Fruit fly (Drosophila melanogaster): ENCODE data around the gene CG31698.
A peak's percentile ranks its signal among the peaks of the same experiment; 100 is the strongest.

The CG31698 gene

DNA sequence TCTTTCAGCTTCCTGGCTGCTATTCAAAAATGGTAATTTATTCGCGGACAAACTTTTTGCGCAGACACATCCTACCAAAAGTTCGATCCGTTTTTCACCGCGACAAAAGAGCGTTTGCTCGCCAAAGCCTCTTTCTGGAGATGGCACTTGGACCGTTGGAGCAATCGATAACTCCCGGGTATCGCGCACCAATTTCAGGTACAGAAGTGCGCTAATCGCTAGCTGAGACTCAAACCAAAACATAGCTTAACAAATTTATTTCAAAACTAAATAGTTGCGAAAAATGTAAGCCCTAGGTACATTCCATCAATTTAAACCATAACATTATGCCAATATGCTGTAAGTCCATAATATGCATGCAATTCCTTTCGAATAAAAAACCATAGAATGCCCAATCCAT lies 28.9 kb downstream of the CG31698 start, which contains the start of gene toc (continued):
- peak; percentile 21 for TF ChIP-seq CG12391 (tag; optimal IDR thresholded peaks at IDR 0.05)
- TF ChIP-seq caup (GFP tag; optimal IDR thresholded peaks at IDR 0.05; ENCODE audit: severe bottlenecking): no peak
- TF ChIP-seq cwo (GFP tag; optimal IDR thresholded peaks at IDR 0.05): no peak
- TF ChIP-seq otp (GFP tag; IDR thresholded peaks at IDR 0.05): no peak

DNA sequence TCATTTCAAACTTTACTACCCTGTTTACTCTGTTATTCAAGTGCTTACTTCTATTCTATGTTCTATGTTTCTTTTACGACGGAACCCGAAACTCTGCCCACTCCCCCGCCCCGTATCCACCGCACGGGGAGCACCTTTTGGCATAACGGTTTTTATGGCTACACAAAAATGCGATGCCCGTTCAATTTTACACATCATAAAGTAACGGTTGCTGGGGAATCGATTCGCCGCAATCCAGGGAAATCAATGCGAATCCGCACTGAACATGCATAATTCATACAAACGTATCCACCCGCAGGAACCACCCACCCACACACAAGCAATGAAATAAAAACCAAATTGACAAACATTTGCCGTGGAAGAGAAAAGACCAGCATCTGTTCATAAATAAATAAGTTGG lies 29.7 kb downstream of the CG31698 start:
- TF ChIP-seq crol (GFP tag; IDR thresholded peaks at IDR 0.05): peak; percentile 6; the same call in 1 of the 2 replicates
- TF ChIP-seq CG7928 (GFP tag; optimal IDR thresholded peaks at IDR 0.05): no peak
- no peak for TF ChIP-seq Nf-YB (GFP tag; optimal IDR thresholded peaks at IDR 0.05)
- no peak for TF ChIP-seq peb (GFP tag; IDR thresholded peaks at IDR 0.05)
- TF ChIP-seq CG14667 (GFP tag; IDR thresholded peaks at IDR 0.05): no peak
- no peak for TF ChIP-seq gcm2 (GFP tag; optimal IDR thresholded peaks at IDR 0.05)
- peak; percentile 53 for TF ChIP-seq onecut (GFP tag; IDR thresholded peaks at IDR 0.05)

DNA sequence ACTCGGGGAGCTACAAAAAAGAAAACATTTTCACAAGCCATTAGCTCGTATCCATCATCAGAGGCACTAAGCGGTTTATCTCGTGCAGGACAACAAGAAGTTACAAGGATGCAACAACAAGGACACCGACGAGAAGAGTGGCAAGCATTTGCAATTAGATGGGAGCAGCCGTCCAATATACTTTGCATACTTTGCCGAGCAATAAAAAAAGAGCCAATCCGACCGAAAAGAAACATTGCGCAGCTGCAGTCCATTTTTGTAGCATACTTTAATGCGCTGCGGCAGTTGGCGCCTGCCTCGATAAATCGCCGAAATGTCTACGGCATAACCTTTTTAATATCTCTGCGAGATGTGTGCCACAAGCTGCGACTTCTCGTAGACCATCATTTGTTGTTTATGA lies 42.0 kb downstream of the CG31698 start:
- TF ChIP-seq sim (GFP tag; IDR thresholded peaks at IDR 0.05) (peak; percentile 32; the same call in 1 of the 2 replicates), CTCF (GFP tag; optimal IDR thresholded peaks at IDR 0.05) (peak; percentile 39), Dad (GFP tag; optimal IDR thresholded peaks at IDR 0.05) (no peak), CG11504 (tag; optimal IDR thresholded peaks at IDR 0.05) (peak; percentile 27)

DNA sequence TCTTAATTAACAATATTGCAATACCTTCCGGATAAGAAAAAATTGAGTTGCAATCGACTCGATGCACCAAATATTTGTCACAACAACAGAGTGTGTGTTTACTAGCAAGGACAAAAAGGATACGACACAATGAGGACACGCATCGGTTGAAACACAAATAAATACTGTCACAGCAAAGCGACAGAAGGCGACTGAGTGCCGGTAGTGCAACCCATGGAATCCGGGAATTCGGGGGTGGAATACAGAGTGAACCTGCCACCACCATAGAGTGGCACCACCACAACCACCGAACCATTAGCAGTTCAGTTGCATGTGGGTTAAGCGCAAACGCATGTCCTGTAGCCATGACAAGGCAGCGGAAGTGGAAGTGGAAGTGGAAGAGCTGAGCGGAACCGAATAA lies 43.2 kb downstream of the CG31698 start:
- TF ChIP-seq klu (GFP tag; IDR thresholded peaks at IDR 0.05) (no peak), gcm2 (GFP tag; optimal IDR thresholded peaks at IDR 0.05) (no peak), CG8290 (GFP tag; optimal IDR thresholded peaks at IDR 0.05) (no peak), CG8290 (tag; optimal IDR thresholded peaks at IDR 0.05) (no peak), nerfin-1 (tag; optimal IDR thresholded peaks at IDR 0.05) (peak; percentile 94), oc (tag; optimal IDR thresholded peaks at IDR 0.05) (no peak), BEAF-32 (GFP tag; optimal IDR thresholded peaks at IDR 0.05) (no peak), nerfin-2 (GFP tag; IDR thresholded peaks at IDR 0.05; ENCODE audit: partially characterized antibody) (no peak), CG13424 (tag; optimal IDR thresholded peaks at IDR 0.05) (no peak), Myb (GFP tag; optimal IDR thresholded peaks at IDR 0.05) (no peak)

DNA sequence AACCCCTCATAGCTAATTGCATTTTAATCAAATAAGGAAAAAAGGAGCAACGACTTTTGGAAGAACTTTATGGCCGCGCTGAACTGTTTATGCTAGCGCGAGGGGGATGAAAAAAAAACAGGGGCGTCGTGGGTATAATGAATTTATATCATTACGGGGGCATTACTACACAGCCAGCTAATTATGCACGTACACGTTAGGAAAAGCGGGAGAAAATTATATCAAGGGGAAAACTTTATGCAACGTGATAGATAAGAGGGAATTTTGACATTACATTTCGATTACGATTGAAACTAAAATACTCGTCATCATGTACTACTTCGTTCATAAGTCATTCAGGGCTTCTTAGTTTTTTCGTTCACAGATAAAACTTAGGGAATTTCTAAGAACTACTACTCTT lies 45.3 kb downstream of the CG31698 start, which contains the start of gene CG15403:
Gene CG15403, plus strand, starts transcription at position 301 of the 400 bp plus-strand sequence.
- TF ChIP-seq CG4360 (GFP tag; IDR thresholded peaks at IDR 0.05): no peak

DNA sequence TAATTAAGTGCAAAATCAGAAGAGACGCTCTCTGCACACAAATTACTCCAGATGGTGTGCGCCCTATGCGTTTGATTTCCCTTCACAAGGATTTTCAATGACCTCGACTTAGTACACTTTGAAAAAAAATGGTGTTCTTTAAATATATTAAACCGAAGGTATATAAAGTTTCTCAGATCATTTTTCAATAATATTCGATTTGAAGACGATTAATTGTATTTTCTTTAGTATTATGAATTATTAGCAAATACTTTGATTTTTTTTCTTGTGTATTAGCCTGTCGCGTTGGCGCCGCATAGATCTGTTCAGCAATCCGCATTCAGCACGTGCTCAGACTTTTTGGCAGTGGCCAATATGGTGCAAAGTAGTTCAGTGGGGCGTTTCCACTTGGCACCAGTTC lies 45.8 kb downstream of the CG31698 start:
- TF ChIP-seq Camta (GFP tag; optimal IDR thresholded peaks at IDR 0.05): no peak
- TF ChIP-seq CG3065 (GFP tag; optimal IDR thresholded peaks at IDR 0.05): no peak
- TF ChIP-seq CG11247 (GFP tag; IDR thresholded peaks at IDR 0.05): no peak
- no peak for TF ChIP-seq CG1647 (GFP tag; optimal IDR thresholded peaks at IDR 0.05)
- TF ChIP-seq sim (GFP tag; IDR thresholded peaks at IDR 0.05): no peak
- peak; percentile 55 for TF ChIP-seq CG11504 (tag; optimal IDR thresholded peaks at IDR 0.05)
- no peak for TF ChIP-seq Nf-YB (GFP tag; optimal IDR thresholded peaks at IDR 0.05)
- no peak for TF ChIP-seq br (optimal IDR thresholded peaks at IDR 0.05)
- no peak for TF ChIP-seq Hmr (GFP tag; optimal IDR thresholded peaks at IDR 0.05)
- TF ChIP-seq CG10366 (GFP tag; IDR thresholded peaks at IDR 0.05): no peak
- TF ChIP-seq Blimp-1 (GFP tag; optimal IDR thresholded peaks at IDR 0.05): peak; percentile 37
- no peak for TF ChIP-seq Bdp1 (GFP tag; optimal IDR thresholded peaks at IDR 0.05)
- no peak for TF ChIP-seq CG11696 (GFP tag; IDR thresholded peaks at IDR 0.05)
- TF ChIP-seq Neu2 (GFP tag; optimal IDR thresholded peaks at IDR 0.05; ENCODE audit: borderline replicate concordance): no peak
- TF ChIP-seq nerfin-2 (GFP tag; IDR thresholded peaks at IDR 0.05; ENCODE audit: partially characterized antibody): no peak
- TF ChIP-seq bsh (GFP tag; optimal IDR thresholded peaks at IDR 0.05): peak in 1 of 2 experiments; percentile 44
- TF ChIP-seq CG6854 (GFP tag; optimal IDR thresholded peaks at IDR 0.05): no peak
- TF ChIP-seq CG31224 (GFP tag; IDR thresholded peaks at IDR 0.05): no peak
- no peak for TF ChIP-seq gce (GFP tag; IDR thresholded peaks at IDR 0.05)
- TF ChIP-seq Myb (GFP tag; optimal IDR thresholded peaks at IDR 0.05): no peak
- peak; percentile 26 for TF ChIP-seq phol (tag; optimal IDR thresholded peaks at IDR 0.05)
- TF ChIP-seq CG12236 (GFP tag; optimal IDR thresholded peaks at IDR 0.05): no peak
- TF ChIP-seq onecut (GFP tag; IDR thresholded peaks at IDR 0.05): no peak
- TF ChIP-seq hbn (GFP tag; IDR thresholded peaks at IDR 0.05; ENCODE audit: partially characterized antibody): no peak

Measured in whole organism, embryonic.